Fruit fly (Drosophila melanogaster): ENCODE measurements around the gene Hsp68.

The Hsp68 gene

DNA sequence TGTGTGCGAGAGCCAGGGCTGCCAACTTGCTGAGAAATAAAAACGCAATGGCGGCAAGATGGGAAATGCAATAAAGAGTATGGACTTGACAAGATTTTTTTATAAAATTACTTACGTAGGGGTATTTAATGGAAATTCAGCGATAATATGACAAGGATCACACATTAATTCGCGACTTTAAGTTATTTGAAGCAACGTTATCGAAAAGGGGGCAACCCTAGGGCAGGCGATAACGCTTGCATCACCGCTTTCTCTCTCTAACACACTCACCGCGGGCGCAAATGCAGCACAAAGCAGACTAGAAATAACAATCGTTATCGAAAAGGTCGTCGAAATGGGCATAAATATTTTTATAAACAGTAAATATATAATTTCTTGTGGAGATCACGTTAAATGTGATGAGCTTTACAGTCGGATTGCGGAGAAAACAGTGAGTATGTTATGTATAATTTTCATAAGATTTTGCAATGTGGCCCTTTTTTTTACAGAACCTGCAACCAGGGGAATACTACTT, 9.1 kb downstream of the Hsp68 start, which contains the start of gene Rox8 (continued):
- TF ChIP-seq CG2678 (tag; optimal IDR thresholded peaks at IDR 0.05) (peak; percentile 52), stwl (tag; optimal IDR thresholded peaks at IDR 0.05) (peak; percentile 89), CG42726 (GFP tag; IDR thresholded peaks at IDR 0.05; ENCODE audit: partially characterized antibody) (no peak), CG10462 (GFP tag; optimal IDR thresholded peaks at IDR 0.05) (peak; percentile 6), lilli (GFP tag; optimal IDR thresholded peaks at IDR 0.05) (peak; percentile 58), ftz-f1 (GFP tag; optimal IDR thresholded peaks at IDR 0.05) (peak; percentile 9), cad (GFP tag; optimal IDR thresholded peaks at IDR 0.05) (no peak), inv (GFP tag; IDR thresholded peaks at IDR 0.05; ENCODE audit: partially characterized antibody) (no peak; the same call in 1 of the 2 replicates), crp (GFP tag; optimal IDR thresholded peaks at IDR 0.05) (peak in 1 of 2 experiments; percentile 54), ase (GFP tag; IDR thresholded peaks at IDR 0.05) (no peak), peb (GFP tag; IDR thresholded peaks at IDR 0.05) (no peak), bbx (GFP tag; IDR thresholded peaks at IDR 0.05; ENCODE audit: partially characterized antibody) (peak; percentile 66), CG6854 (GFP tag; optimal IDR thresholded peaks at IDR 0.05) (no peak), chm (GFP tag; IDR thresholded peaks at IDR 0.05) (no peak), Nf-YB (GFP tag; optimal IDR thresholded peaks at IDR 0.05) (peak; percentile 22), fu2 (GFP tag; optimal IDR thresholded peaks at IDR 0.05) (no peak), CTCF (GFP tag; optimal IDR thresholded peaks at IDR 0.05) (peak; percentile 69), CG11247 (GFP tag; IDR thresholded peaks at IDR 0.05) (no peak), CG5245 (GFP tag; optimal IDR thresholded peaks at IDR 0.05) (no peak), trh (GFP tag; optimal IDR thresholded peaks at IDR 0.05) (no peak), CG3163 (GFP tag; optimal IDR thresholded peaks at IDR 0.05) (peak; percentile 31), ranshi (GFP tag; IDR thresholded peaks at IDR 0.05) (no peak), CG14965 (GFP tag; optimal IDR thresholded peaks at IDR 0.05; ENCODE audit: borderline replicate concordance) (no peak), CG15073 (GFP tag; optimal IDR thresholded peaks at IDR 0.05) (no peak), CG4707 (GFP tag; optimal IDR thresholded peaks at IDR 0.05) (no peak), CG13123 (GFP tag; optimal IDR thresholded peaks at IDR 0.05) (no peak), YL-1 (GFP tag; optimal IDR thresholded peaks at IDR 0.05) (peak; percentile 50), HmgD (GFP tag; optimal IDR thresholded peaks at IDR 0.05) (peak; percentile 39), Deaf1 (tag; optimal IDR thresholded peaks at IDR 0.05) (peak; percentile 9), D19A (tag; optimal IDR thresholded peaks at IDR 0.05) (peak; percentile 38), CG5180 (GFP tag; optimal IDR thresholded peaks at IDR 0.05) (no peak), Lhr (GFP tag; optimal IDR thresholded peaks at IDR 0.05) (no peak), Gsc (GFP tag; IDR thresholded peaks at IDR 0.05) (no peak), row (GFP tag; IDR thresholded peaks at IDR 0.05) (peak; percentile 64), CG5953 (GFP tag; IDR thresholded peaks at IDR 0.05) (no peak), bab2 (GFP tag; optimal IDR thresholded peaks at IDR 0.05) (no peak), BEAF-32 (GFP tag; optimal IDR thresholded peaks at IDR 0.05) (peak; percentile 49), ato (GFP tag; IDR thresholded peaks at IDR 0.05; ENCODE audit: partially characterized antibody) (no peak), jing (GFP tag; optimal IDR thresholded peaks at IDR 0.05) (no peak), Dip2 (GFP tag; IDR thresholded peaks at IDR 0.05) (no peak), bowl (GFP tag; IDR thresholded peaks at IDR 0.05) (no peak), tin (GFP tag; optimal IDR thresholded peaks at IDR 0.05) (peak; percentile 37), Pdp1 (GFP tag; optimal IDR thresholded peaks at IDR 0.05) (peak; percentile 43 to 98), CG12299 (tag; optimal IDR thresholded peaks at IDR 0.05) (peak; percentile 25)

Measured in whole organism, embryonic.